Worm (Caenorhabditis elegans): ENCODE results near the gene F45E12.5.

DNA sequence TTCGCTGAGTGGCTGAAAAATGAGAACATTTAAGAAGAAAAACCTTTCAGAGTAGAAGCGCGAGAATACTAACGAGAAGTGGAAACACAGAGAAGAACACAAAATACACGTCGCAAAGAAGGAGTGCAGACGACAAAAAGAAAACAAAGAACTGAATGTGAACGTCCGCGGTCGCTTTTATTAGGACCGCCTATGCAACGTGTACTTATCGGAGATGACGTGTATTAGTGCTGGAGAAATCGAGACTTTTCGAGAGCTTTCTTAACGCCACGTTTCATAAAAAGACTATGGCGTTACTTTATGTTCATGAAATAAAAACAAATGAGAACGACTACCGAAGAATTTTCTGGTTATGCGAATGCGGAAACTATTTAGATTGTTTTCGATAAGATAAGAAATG lies 42.6 kb upstream of the F45E12.5 start, which contains the start of gene hsp-4:
- TF ChIP-seq ztf-29 (GFP tag; IDR thresholded peaks at IDR 0.05) (no peak), T22C8.4 (GFP tag; IDR thresholded peaks at IDR 0.05) (no peak), ref-1 (GFP tag; conservative IDR thresholded peaks at IDR 0.05) (no peak), flt-1 (GFP tag; IDR thresholded peaks at IDR 0.05) (no peak), med-1 (GFP tag; optimal IDR thresholded peaks at IDR 0.05; ENCODE audit: insufficient read depth) (no peak)

Data from whole organism, midembryonic.